Fruit fly (Drosophila melanogaster) whole organism, prepupa: ENCODE data around the gene CG5157.

ENCODE experiments used
- Blimp-1 ChIP-seq: fragments of 200-800 bp; sonication (Bioruptor generic); optimal IDR thresholded peaks from 3 replicates; lab custom pipeline; 2017; ENCODE audit warnings: missing biosample characterization, missing genetic modification characterization, mild to moderate bottlenecking, moderate library complexity, missing genetic modification reagents
- CG10631 ChIP-seq: fragments of 200-800 bp; sonication (Bioruptor generic); optimal IDR thresholded peaks from 2 replicates; lab custom pipeline; 2016; ENCODE audit warnings: missing biosample characterization, missing genetic modification characterization
- CG10669 ChIP-seq: fragments of 200-800 bp; sonication (Bioruptor generic); optimal IDR thresholded peaks from 3 replicates; lab custom pipeline; 2018; ENCODE audit warnings: missing biosample characterization, mild to moderate bottlenecking, missing genetic modification characterization, moderate library complexity
- CG11294 ChIP-seq: fragments of 200-800 bp; sonication (Bioruptor generic); IDR thresholded peaks from 2 replicates; pipeline ENCODE4 v1.3.6; 2022; ENCODE audit warnings: missing biosample characterization, missing genetic modification characterization
- CG15336 ChIP-seq: fragments of 200-800 bp; sonication (Bioruptor generic); IDR thresholded peaks from 2 replicates; pipeline ENCODE4 v1.3.6; 2022; ENCODE audit warnings: missing biosample characterization, missing genetic modification characterization
- CG16779 ChIP-seq: fragments of 200-800 bp; sonication (Bioruptor generic); optimal IDR thresholded peaks from 3 replicates; lab custom pipeline; 2017; ENCODE audit warnings: missing biosample characterization, mild to moderate bottlenecking, missing genetic modification characterization
- CG32006 ChIP-seq: fragments of 200-800 bp; sonication (Bioruptor generic); optimal IDR thresholded peaks from 3 replicates; lab custom pipeline; 2017; ENCODE audit warnings: missing biosample characterization, mild to moderate bottlenecking, missing genetic modification characterization
- CG6163 ChIP-seq: fragments of 200-800 bp; sonication (Bioruptor generic); IDR thresholded peaks from 3 replicates; pipeline ENCODE4 v1.3.6; 2022; ENCODE audit warnings: missing biosample characterization, missing genetic modification characterization
- CG6276 ChIP-seq: fragments of 200-800 bp; sonication (Bioruptor generic); optimal IDR thresholded peaks from 2 replicates; lab custom pipeline; 2017; ENCODE audit warnings: missing biosample characterization, mild to moderate bottlenecking, missing genetic modification characterization
- CG6808 ChIP-seq: fragments of 200-800 bp; sonication (Bioruptor generic); optimal IDR thresholded peaks from 3 replicates; lab custom pipeline; 2017; ENCODE audit warnings: missing biosample characterization, missing genetic modification characterization, mild to moderate bottlenecking, moderate library complexity, missing genetic modification reagents
- CG6854 ChIP-seq: fragments of 200-800 bp; sonication (Bioruptor generic); optimal IDR thresholded peaks from 2 replicates; lab custom pipeline; 2017; ENCODE audit warnings: missing biosample characterization, mild to moderate bottlenecking, missing genetic modification characterization
- CG7368 ChIP-seq: fragments of 200-800 bp; sonication (Bioruptor generic); optimal IDR thresholded peaks from 3 replicates; lab custom pipeline; 2016; ENCODE audit warnings: missing biosample characterization, missing genetic modification characterization
- CG8119 ChIP-seq: fragments of 200-800 bp; sonication (Bioruptor generic); IDR thresholded peaks from 3 replicates; pipeline ENCODE4 v1.3.6; 2022; ENCODE audit warnings: missing biosample characterization, missing genetic modification characterization
- CG9139 ChIP-seq: fragments of 200-800 bp; sonication (Bioruptor generic); optimal IDR thresholded peaks from 3 replicates; lab custom pipeline; 2017; ENCODE audit warnings: missing biosample characterization, mild to moderate bottlenecking, missing genetic modification characterization
- Eip75B ChIP-seq: fragments of 200-800 bp; sonication (Bioruptor generic); optimal IDR thresholded peaks from 3 replicates; lab custom pipeline; 2016; ENCODE audit warnings: missing biosample characterization, missing genetic modification characterization
- Eip78C ChIP-seq: fragments of 200-800 bp; sonication (Bioruptor generic); peaks from one replicate; lab custom pipeline; 2016; ENCODE audit warnings: missing biosample characterization, missing genetic modification characterization
- Ets21C ChIP-seq: fragments of 200-800 bp; sonication (Bioruptor generic); optimal IDR thresholded peaks from 3 replicates; lab custom pipeline; 2016; ENCODE audit warnings: missing biosample characterization, missing genetic modification characterization
- Ets96B ChIP-seq: fragments of 200-800 bp; optimal IDR thresholded peaks from 2 replicates; lab custom pipeline; 2019; ENCODE audit warnings: missing biosample characterization, mild to moderate bottlenecking, missing genetic modification characterization, moderate library complexity
- Hr38 ChIP-seq: sonication (Bioruptor generic); optimal IDR thresholded peaks from 2 replicates; lab custom pipeline; 2016; ENCODE audit warnings: missing biosample characterization, missing genetic modification characterization
- Hr39 ChIP-seq: fragments of 200-800 bp; sonication (Bioruptor generic); optimal IDR thresholded peaks from 2 replicates; lab custom pipeline; 2016; ENCODE audit warnings: missing biosample characterization, missing genetic modification characterization
- Hr4 ChIP-seq: fragments of 200-800 bp; sonication (Bioruptor generic); optimal IDR thresholded peaks from 3 replicates; lab custom pipeline; 2016; ENCODE audit warnings: missing biosample characterization, missing genetic modification characterization
- Lpt ChIP-seq: fragments of 200-800 bp; sonication (Bioruptor generic); optimal IDR thresholded peaks from 3 replicates; lab custom pipeline; 2016; ENCODE audit warnings: missing biosample characterization, missing genetic modification characterization
- Smox ChIP-seq: fragments of 200-800 bp; sonication (Bioruptor generic); optimal IDR thresholded peaks from 3 replicates; lab custom pipeline; 2016; ENCODE audit warnings: missing biosample characterization, missing genetic modification characterization
- Sox102F ChIP-seq: fragments of 200-800 bp; sonication (Bioruptor generic); optimal IDR thresholded peaks from 2 replicates; lab custom pipeline; 2016; ENCODE audit warnings: missing biosample characterization, mild to moderate bottlenecking, missing genetic modification characterization
- Sox14 ChIP-seq: fragments of 200-800 bp; sonication (Bioruptor generic); optimal IDR thresholded peaks from 3 replicates; lab custom pipeline; 2016; ENCODE audit warnings: missing biosample characterization, missing genetic modification characterization
- Sox15 ChIP-seq: fragments of 200-800 bp; sonication (Bioruptor generic); optimal IDR thresholded peaks from 3 replicates; lab custom pipeline; 2016; ENCODE audit warnings: missing biosample characterization, missing genetic modification characterization
- acj6 ChIP-seq: fragments of 200-800 bp; sonication (Bioruptor generic); optimal IDR thresholded peaks from 3 replicates; lab custom pipeline; 2016; ENCODE audit warnings: missing biosample characterization, missing genetic modification characterization
- dac ChIP-seq: fragments of 200-800 bp; sonication (Bioruptor generic); optimal IDR thresholded peaks from 2 replicates; lab custom pipeline; 2017; ENCODE audit warnings: missing biosample characterization, mild to moderate bottlenecking, missing genetic modification characterization
- eg ChIP-seq: fragments of 200-800 bp; sonication (Bioruptor generic); IDR thresholded peaks from 3 replicates; pipeline ENCODE4 v1.3.6; 2022; ENCODE audit warnings: missing biosample characterization, missing genetic modification characterization
- fd59A ChIP-seq: fragments of 200-800 bp; sonication (Bioruptor generic); optimal IDR thresholded peaks from 2 replicates; lab custom pipeline; 2017; ENCODE audit warnings: missing biosample characterization, mild to moderate bottlenecking, missing genetic modification characterization, missing genetic modification reagents
- lz ChIP-seq: fragments of 200-800 bp; sonication (Bioruptor generic); optimal IDR thresholded peaks from 3 replicates; lab custom pipeline; 2016; ENCODE audit warnings: missing biosample characterization, missing genetic modification characterization
- salr ChIP-seq, 2 experiments: fragments of 200-800 bp; sonication (Bioruptor generic); optimal IDR thresholded peaks; 3 replicates each; lab custom pipeline; 2016 to 2018; ENCODE audit warnings: missing biosample characterization in 2 of 2, missing genetic modification characterization in 2 of 2, mild to moderate bottlenecking in 1 of 2
- spab ChIP-seq: fragments of 200-800 bp; sonication (Bioruptor generic); optimal IDR thresholded peaks from 2 replicates; lab custom pipeline; 2017; ENCODE audit warnings: missing biosample characterization, mild to moderate bottlenecking, missing genetic modification characterization, missing genetic modification reagents
- vri ChIP-seq: fragments of 200-800 bp; sonication (Bioruptor generic); optimal IDR thresholded peaks from 3 replicates; lab custom pipeline; 2016; ENCODE audit warnings: missing biosample characterization, mild to moderate bottlenecking, missing genetic modification characterization

Gene CG5157

DNA sequence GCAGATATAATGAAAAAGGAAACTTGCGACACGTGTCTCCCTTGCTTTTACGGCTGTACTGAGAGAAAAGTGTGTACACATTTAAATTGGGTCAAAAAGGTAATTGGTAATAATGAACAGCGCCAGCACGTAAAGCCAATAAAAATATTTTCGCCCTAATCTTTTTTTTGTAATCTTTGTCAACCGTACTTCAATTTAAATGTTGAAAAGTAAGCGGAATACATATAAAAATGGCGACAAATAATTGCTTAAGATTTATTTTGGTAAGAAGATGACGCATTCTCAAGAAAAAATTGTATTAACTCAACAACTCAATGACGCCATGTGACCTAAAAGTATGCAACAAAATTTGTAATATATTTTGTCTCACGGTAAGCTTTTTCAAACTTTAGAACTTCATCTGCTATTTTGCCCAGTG, 10.1 kb upstream of the CG5157 start (continued):
- TF ChIP-seq fd59A (GFP tag; lab: Kevin White, UChicago): peak; percentile 21
- peak; percentile 55 for TF ChIP-seq Smox (GFP tag; lab: Kevin White, UChicago)
- peak; percentile 46 for TF ChIP-seq CG6808
- TF ChIP-seq Ets21C (GFP tag; lab: Kevin White, UChicago): peak; percentile 31
- peak; percentile 17 for TF ChIP-seq CG6276 (GFP tag; lab: Kevin White, UChicago)
- TF ChIP-seq CG8119 (GFP tag; lab: Robert Waterston, UW): 0 out of 3 replicates have a peak, but pooled peaks have one; percentile 10
- TF ChIP-seq Ets96B: peak; percentile 40
- TF ChIP-seq Sox15 (GFP tag; lab: Kevin White, UChicago): peak; percentile 15
- TF ChIP-seq Hr39 (GFP tag; lab: Kevin White, UChicago): peak; percentile 21
- no peak for TF ChIP-seq Hr38 (GFP tag; lab: Kevin White, UChicago)
- TF ChIP-seq CG15336 (GFP tag; lab: Robert Waterston, UW): peak; percentile 54
- peak; percentile 42 for TF ChIP-seq Sox102F (GFP tag; lab: Kevin White, UChicago)
- TF ChIP-seq CG10631 (GFP tag; lab: Kevin White, UChicago): peak; percentile 60
- no peak for TF ChIP-seq CG11294 (GFP tag; lab: Robert Waterston, UW)
- peak; percentile 31 for TF ChIP-seq spab (GFP tag; lab: Kevin White, UChicago)
- TF ChIP-seq Sox14 (GFP tag; lab: Kevin White, UChicago): peak; percentile 36
- TF ChIP-seq Hr4 (GFP tag; lab: Kevin White, UChicago): peak; percentile 36
- peak; percentile 39 for TF ChIP-seq CG10669 (GFP tag; lab: Kevin White, UChicago)
- peak; percentile 50 for TF ChIP-seq lz
- peak; percentile 64 for TF ChIP-seq Eip75B
- TF ChIP-seq vri: no peak
- TF ChIP-seq CG6854 (GFP tag; lab: Kevin White, UChicago): no peak
- TF ChIP-seq CG32006 (GFP tag; lab: Kevin White, UChicago): peak; percentile 61
- TF ChIP-seq acj6: peak; percentile 48
- TF ChIP-seq CG6163: no peak
- no peak for TF ChIP-seq CG9139 (GFP tag; lab: Kevin White, UChicago)
- peak; percentile 8 for TF ChIP-seq dac (GFP tag; lab: Kevin White, UChicago)
- no peak for TF ChIP-seq CG16779 (tag; lab: Kevin White, UChicago)
- TF ChIP-seq Eip78C: peak; percentile 87

DNA sequence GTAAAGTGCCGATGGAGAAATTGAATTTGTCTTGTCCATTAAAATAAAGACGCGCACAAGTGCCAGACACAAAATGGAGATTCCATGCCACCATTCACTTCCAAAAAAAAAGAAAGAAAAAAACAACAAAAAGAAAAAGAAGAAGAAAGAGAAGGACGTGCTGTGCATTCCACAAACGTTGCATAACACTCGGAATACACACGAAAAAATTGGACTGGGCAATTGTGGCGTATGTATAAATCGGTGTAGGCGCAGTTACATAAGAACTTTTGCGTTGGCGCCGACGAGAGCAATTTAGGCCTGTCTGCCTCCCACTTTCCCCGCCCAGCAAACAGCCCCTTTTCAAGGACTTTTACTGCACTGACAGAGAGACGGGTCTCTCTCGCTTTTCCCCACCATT, 9.6 kb upstream of the CG5157 start:
- TF ChIP-seq CG6163 (0 out of 3 replicates have a peak, but pooled peaks have one; percentile 7), vri (peak; percentile 58), CG32006 (GFP tag; lab: Kevin White, UChicago) (no peak)
- TF ChIP-seq, all 60 proteins: peak for 2

DNA sequence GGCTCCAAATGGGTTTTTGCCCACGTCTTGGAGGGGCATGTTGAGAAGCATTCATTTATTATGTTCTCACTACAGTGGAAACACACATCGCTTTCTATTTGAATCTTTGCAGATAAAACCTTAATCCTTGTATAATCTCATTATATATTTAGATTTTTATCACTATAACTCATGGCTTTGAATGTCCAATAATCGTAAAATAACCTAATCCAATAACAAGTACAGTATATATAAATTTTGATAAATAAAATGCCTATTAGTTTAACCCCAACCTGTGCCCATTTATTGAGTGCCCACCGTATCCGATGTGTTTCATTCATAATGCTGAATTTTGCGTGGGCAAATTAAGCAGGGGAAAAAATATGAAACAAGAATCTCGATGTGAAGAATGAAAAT, 8.9 kb upstream of the CG5157 start:
- no peak for TF ChIP-seq Smox (GFP tag; lab: Kevin White, UChicago)
- TF ChIP-seq Hr4 (GFP tag; lab: Kevin White, UChicago): peak; percentile 5
- TF ChIP-seq Eip78C: peak; percentile 75
- TF ChIP-seq CG32006 (GFP tag; lab: Kevin White, UChicago): no peak
- TF ChIP-seq, all 60 proteins: peak for 2

DNA sequence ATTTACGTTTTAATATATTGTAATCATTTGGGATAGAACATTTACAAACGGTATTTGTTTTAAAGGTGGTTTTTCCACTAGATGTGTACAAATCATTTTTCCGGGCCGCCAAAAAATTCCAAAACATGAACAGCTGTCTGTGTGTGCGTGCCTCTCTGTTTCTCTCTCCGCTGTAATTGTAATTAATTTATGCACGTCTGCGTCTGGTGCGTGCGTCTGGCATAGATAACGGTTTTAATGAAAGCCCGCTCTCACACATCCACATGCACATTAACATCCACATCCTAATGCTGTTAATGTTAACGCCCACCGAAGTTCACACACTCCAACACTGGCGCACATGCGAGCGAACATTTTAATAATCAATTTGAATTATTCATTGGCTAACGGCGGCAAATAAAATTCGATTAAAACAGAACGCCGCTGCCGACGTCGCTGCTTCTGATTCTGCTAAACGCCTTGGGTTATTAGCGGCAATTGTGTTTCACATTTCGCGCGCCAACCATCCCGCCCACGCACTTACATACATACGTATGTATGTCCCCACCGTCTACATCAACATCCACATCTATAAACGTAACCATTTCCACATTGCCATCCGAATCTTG, 8.4 kb upstream of the CG5157 start:
- TF ChIP-seq Blimp-1 (GFP tag; lab: Kevin White, UChicago) (no peak), vri (no peak), Eip78C (peak; percentile 54), eg (GFP tag; lab: Robert Waterston, UW) (no peak)

DNA sequence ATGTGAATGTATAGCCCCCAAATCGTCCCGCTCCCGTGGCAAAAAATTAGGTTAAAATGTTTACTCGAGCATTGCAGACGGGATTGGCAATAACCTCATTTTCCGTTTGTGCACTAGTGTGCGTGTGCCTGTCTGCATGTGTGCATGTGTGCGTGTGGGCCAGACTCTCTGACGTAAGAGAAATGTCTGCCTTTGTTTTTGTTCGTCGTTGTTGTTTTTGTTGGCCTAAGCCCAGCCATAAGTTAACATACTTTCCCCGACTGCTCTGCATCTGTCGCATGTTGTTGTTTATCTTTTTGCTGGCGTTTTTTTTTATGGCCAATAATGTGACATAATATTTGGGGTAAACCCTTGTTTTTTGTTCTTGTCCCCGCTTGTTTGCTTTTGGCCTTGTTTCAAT, 7.6 kb upstream of the CG5157 start:
- TF ChIP-seq CG6163 (no peak), Lpt (GFP tag; lab: Kevin White, UChicago) (no peak), CG7368 (no peak), CG6808 (no peak), CG8119 (GFP tag; lab: Robert Waterston, UW) (no peak), Blimp-1 (GFP tag; lab: Kevin White, UChicago) (no peak), Eip75B (peak; percentile 46), salr (GFP tag; optimal IDR thresholded peaks at IDR 0.05; lab: Kevin White, UChicago) (no peak), vri (peak; percentile 88)
